Fruit fly (Drosophila melanogaster): Measurements from ENCODE around the gene CG45080.

- TF ChIP-seq usp (GFP tag; optimal IDR thresholded peaks at IDR 0.05) = no peak
- TF ChIP-seq CG8478 (optimal IDR thresholded peaks at IDR 0.05) = no peak
- no peak for TF ChIP-seq psq (optimal IDR thresholded peaks at IDR 0.05)
- TF ChIP-seq EcR (GFP tag; optimal IDR thresholded peaks at IDR 0.05) = no peak
- TF ChIP-seq Dll (optimal IDR thresholded peaks at IDR 0.05) = no peak
Measured at dm6 chr3R:13319873-13320272, 803 bp upstream of the CG45080 start.
